Worm (Caenorhabditis elegans): ENCODE results near the gene pkc-3.

pkc-3 gene

DNA sequence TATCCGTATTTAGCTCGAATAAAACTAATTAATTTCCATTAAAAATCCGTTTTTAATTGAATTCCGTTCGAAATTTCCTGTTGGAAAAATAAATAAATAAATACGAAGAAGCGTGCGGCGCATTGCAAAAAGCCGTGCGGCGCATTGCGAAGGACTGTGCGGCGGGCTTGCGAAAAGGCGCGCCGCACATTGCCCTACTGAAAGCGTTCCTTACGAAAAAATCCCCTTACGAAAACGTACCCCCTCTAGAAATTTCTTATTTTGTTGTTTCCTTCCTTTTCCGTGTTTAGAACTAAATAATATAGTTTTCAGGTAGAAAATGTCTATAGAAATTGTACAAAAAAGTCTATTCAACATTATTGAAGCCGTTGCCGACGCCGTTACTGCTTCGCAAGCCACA is 29.5 kb upstream of the pkc-3 start, which contains the start of gene F09E5.8:
Gene F09E5.8 (plus strand): TSS at position 313 of the 400 bp plus-strand sequence.
- TF ChIP-seq ceh-45 (GFP tag; IDR thresholded peaks at IDR 0.05): peak; percentile 41; the same call in 1 of the 2 replicates

- TF ChIP-seq syd-9 (tag; optimal IDR thresholded peaks at IDR 0.05): no peak
- TF ChIP-seq ref-2 (tag; optimal IDR thresholded peaks at IDR 0.05): no peak
- TF ChIP-seq pros-1 (tag; optimal IDR thresholded peaks at IDR 0.05): no peak
- no peak for TF ChIP-seq ahr-1 (tag; optimal IDR thresholded peaks at IDR 0.05)
- TF ChIP-seq ceh-48 (tag; optimal IDR thresholded peaks at IDR 0.05): no peak
- TF ChIP-seq fkh-6 (tag; optimal IDR thresholded peaks at IDR 0.05): no peak
- TF ChIP-seq ceh-45 (GFP tag; IDR thresholded peaks at IDR 0.05): no peak
- TF ChIP-seq hlh-8 (tag; optimal IDR thresholded peaks at IDR 0.05): no peak
- TF ChIP-seq sdc-2 (tag; optimal IDR thresholded peaks at IDR 0.05): no peak
- TF ChIP-seq ceh-31 (tag; optimal IDR thresholded peaks at IDR 0.05): no peak
- no peak for TF ChIP-seq npax-4 (tag; optimal IDR thresholded peaks at IDR 0.05)
Observed at ce11 chrII:5351799-5352198, 28.0 kb upstream of the pkc-3 start, which contains the start of gene F09E5.7. F09E5.7 (plus strand) TSS chrII:5352099.

ce11 chrII:5353642-5354041 is 26.2 kb upstream of the pkc-3 start:
- TF ChIP-seq elt-2 (tag; optimal IDR thresholded peaks at IDR 0.05): peak; percentile 9
- no peak for TF ChIP-seq ama-1 (optimal IDR thresholded peaks at IDR 0.05)

- TF ChIP-seq rnt-1 (tag; optimal IDR thresholded peaks at IDR 0.05) (no peak), hlh-15 (tag; optimal IDR thresholded peaks at IDR 0.05) (no peak), ama-1 (optimal IDR thresholded peaks at IDR 0.05) (no peak), elt-4 (tag; optimal IDR thresholded peaks at IDR 0.05) (no peak), unc-3 (GFP tag; conservative IDR thresholded peaks at IDR 0.05) (no peak), unc-3 (tag; optimal IDR thresholded peaks at IDR 0.05) (no peak), pag-3 (tag; optimal IDR thresholded peaks at IDR 0.05; ENCODE audit: borderline replicate concordance) (no peak), che-1 (tag; optimal IDR thresholded peaks at IDR 0.05) (no peak), C38D4.7 (GFP tag; optimal IDR thresholded peaks at IDR 0.05) (no peak), T23F11.4 (GFP tag; optimal IDR thresholded peaks at IDR 0.05) (no peak), ref-2 (tag; optimal IDR thresholded peaks at IDR 0.05) (no peak), lin-11 (tag; optimal IDR thresholded peaks at IDR 0.05) (no peak), mec-3 (tag; optimal IDR thresholded peaks at IDR 0.05; ENCODE audit: borderline replicate concordance) (no peak), ahr-1 (tag; optimal IDR thresholded peaks at IDR 0.05) (no peak), C08G9.2 (tag; optimal IDR thresholded peaks at IDR 0.05) (no peak)
Observed at ce11 chrII:5355384-5355783, 24.4 kb upstream of the pkc-3 start, which contains the start of gene srg-69. srg-69 (plus strand) TSS chrII:5355684.

DNA sequence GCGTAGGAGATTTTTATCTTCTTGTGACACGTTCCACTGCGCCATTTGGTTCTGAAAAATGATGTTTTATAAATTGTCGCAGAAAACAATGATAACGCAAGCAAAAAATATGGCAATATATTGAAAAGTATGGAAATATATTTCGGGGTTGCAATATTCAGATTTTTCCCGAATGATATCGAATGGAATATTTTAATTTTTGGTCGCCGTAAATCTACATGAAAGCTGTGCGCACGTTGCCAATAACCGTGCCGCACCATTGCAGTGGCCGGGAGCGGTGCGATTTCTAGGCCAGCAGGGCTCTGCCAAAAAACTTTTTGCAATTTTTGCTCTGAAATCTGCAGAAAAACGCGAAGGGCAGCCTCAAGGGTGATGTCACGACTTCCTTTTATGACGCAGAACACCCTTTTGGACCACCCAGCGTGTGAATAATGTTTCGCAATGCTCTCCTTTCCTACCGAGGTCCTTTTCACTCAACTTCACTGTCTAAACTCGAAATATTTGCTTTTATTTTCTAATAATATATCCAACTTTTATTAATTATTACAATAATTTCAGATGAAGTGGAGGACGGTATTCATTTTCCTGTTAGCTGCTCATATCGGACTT is 21.6 kb upstream of the pkc-3 start, which contains the start of the genes F09E5.11 and bmy-1:
Gene F09E5.11 (minus strand): TSS at position 51 of the 609 bp plus-strand sequence.
Gene bmy-1 (plus strand): TSS at position 559 of the 609 bp plus-strand sequence.
- TF ChIP-seq unc-55 (GFP tag; optimal IDR thresholded peaks at IDR 0.05) (no peak), nhr-232 (tag; optimal IDR thresholded peaks at IDR 0.05) (no peak), pros-1 (tag; optimal IDR thresholded peaks at IDR 0.05) (no peak), nfya-1 (tag; optimal IDR thresholded peaks at IDR 0.05) (peak; percentile 53), unc-3 (GFP tag; conservative IDR thresholded peaks at IDR 0.05) (no peak), unc-3 (tag; optimal IDR thresholded peaks at IDR 0.05) (peak; percentile 28), fax-1 (tag; optimal IDR thresholded peaks at IDR 0.05) (peak; percentile 61), pqm-1 (tag; optimal IDR thresholded peaks at IDR 0.05) (no peak), ceh-31 (tag; optimal IDR thresholded peaks at IDR 0.05) (peak; percentile 97), che-1 (tag; optimal IDR thresholded peaks at IDR 0.05) (no peak), odd-2 (tag; optimal IDR thresholded peaks at IDR 0.05) (no peak), ztf-16 (tag; optimal IDR thresholded peaks at IDR 0.05) (peak; percentile 36), ttx-3 (tag; optimal IDR thresholded peaks at IDR 0.05) (peak; percentile 7), gmeb-2 (tag; optimal IDR thresholded peaks at IDR 0.05) (peak; percentile 34), elt-2 (tag; optimal IDR thresholded peaks at IDR 0.05) (peak; percentile 98), C08G9.2 (tag; optimal IDR thresholded peaks at IDR 0.05) (peak; percentile 95), lin-11 (tag; optimal IDR thresholded peaks at IDR 0.05) (no peak), ceh-14 (tag; optimal IDR thresholded peaks at IDR 0.05) (peak; percentile 52), ceh-24 (tag; optimal IDR thresholded peaks at IDR 0.05) (no peak), ceh-2 (tag; optimal IDR thresholded peaks at IDR 0.05) (peak; percentile 95), sox-4 (tag; optimal IDR thresholded peaks at IDR 0.05) (no peak), ceh-19 (GFP tag; optimal IDR thresholded peaks at IDR 0.05) (no peak), unc-86 (tag; optimal IDR thresholded peaks at IDR 0.05) (peak; percentile 66), ceh-48 (tag; optimal IDR thresholded peaks at IDR 0.05) (peak; percentile 10), fkh-10 (GFP tag; optimal IDR thresholded peaks at IDR 0.05) (no peak), ceh-30 (tag; optimal IDR thresholded peaks at IDR 0.05) (no peak), ceh-45 (GFP tag; IDR thresholded peaks at IDR 0.05) (no peak), hlh-6 (tag; optimal IDR thresholded peaks at IDR 0.05) (peak; percentile 53), npax-4 (tag; optimal IDR thresholded peaks at IDR 0.05) (no peak)

Measured in whole organism, late embryonic.